Worm (Caenorhabditis elegans): Measurements from ENCODE around the gene R04A9.3.

Gene R04A9.3

DNA sequence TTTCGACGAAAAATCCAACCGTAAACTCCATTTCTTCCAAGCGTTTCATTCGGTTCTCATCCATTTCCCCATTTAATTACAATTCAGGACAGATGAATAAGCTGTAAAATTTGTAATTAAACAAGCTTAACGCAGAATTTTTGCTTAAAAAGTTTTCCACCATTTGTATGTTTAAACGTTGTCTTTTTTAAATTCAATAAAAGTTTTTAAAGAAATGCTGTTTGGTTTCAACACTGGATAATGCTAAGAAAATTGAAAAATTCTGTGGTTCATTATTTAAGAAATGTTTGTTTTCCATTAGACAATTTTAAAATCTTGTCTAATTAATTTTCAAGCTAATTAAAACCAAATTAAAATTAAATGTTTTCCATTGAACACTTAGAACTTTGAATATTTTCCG lies at the start of gene R04A9.3:
Gene R04A9.3, minus strand, starts transcription at position 101 of the 400 bp plus-strand sequence.
- TF ChIP-seq T23F11.4 (GFP tag; optimal IDR thresholded peaks at IDR 0.05) (no peak), ama-1 (optimal IDR thresholded peaks at IDR 0.05) (no peak), hlh-15 (tag; optimal IDR thresholded peaks at IDR 0.05) (no peak), tbx-7 (tag; optimal IDR thresholded peaks at IDR 0.05) (no peak), ceh-22 (tag; optimal IDR thresholded peaks at IDR 0.05) (no peak), elt-2 (tag; optimal IDR thresholded peaks at IDR 0.05) (no peak), hlh-6 (tag; optimal IDR thresholded peaks at IDR 0.05) (no peak), ztf-16 (tag; optimal IDR thresholded peaks at IDR 0.05) (no peak), sox-4 (tag; optimal IDR thresholded peaks at IDR 0.05) (no peak), ceh-18 (tag; optimal IDR thresholded peaks at IDR 0.05) (no peak)

DNA sequence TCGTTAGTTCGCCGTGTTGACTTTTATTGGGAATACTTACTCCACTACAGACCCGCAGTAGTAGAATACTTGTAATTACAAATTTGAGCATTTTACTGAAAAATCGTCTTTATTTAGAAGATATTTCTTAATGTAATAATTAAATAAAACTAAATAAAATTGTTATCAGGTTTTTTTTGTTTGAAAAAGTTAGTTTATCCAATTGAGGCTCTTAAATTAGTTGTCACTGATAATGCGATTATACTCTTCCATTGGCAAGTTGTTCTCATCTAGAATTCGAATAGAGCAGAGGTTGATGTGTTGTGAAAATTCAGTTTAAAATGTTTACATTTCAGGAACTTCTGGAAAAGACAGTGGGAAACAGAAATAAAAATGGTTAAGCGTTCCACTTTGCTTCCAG lies 45.1 kb upstream of the R04A9.3 start, which contains the start of gene ZK1193.2:
Gene ZK1193.2, minus strand, starts transcription at position 101 of the 400 bp plus-strand sequence.
- TF ChIP-seq mec-3 (tag; optimal IDR thresholded peaks at IDR 0.05; ENCODE audit: borderline replicate concordance) (no peak), T23F11.4 (GFP tag; optimal IDR thresholded peaks at IDR 0.05) (no peak), hlh-30 (tag; optimal IDR thresholded peaks at IDR 0.05; ENCODE audit: insufficient read depth) (no peak)

DNA sequence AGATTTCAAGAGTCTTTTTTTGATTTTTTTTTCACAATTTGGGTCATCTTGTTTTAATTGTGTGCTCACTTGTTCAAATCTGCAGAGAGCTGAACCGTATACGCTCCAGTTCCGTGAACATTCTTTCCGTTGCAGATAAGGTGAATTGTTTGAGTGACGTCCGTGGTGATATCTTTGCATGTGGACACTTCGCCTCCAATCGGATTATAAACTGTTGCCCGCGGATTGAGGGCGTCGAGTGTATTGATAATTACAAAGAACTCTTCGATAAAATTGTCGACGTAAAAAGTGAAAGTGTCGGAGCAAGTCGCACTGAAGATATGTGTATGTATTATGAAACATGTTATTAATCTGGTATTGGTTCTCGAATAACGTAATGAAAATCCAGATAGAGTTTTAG lies 43.4 kb upstream of the R04A9.3 start:
- TF ChIP-seq ceh-14 (tag; optimal IDR thresholded peaks at IDR 0.05) = no peak
- no peak for TF ChIP-seq pag-3 (tag; optimal IDR thresholded peaks at IDR 0.05; ENCODE audit: borderline replicate concordance)
- no peak for TF ChIP-seq ref-2 (tag; optimal IDR thresholded peaks at IDR 0.05)
- TF ChIP-seq ceh-34 (tag; optimal IDR thresholded peaks at IDR 0.05) = no peak
- no peak for TF ChIP-seq ceh-19 (GFP tag; optimal IDR thresholded peaks at IDR 0.05)
- no peak for TF ChIP-seq nhr-232 (tag; optimal IDR thresholded peaks at IDR 0.05)
- no peak for TF ChIP-seq ceh-2 (tag; optimal IDR thresholded peaks at IDR 0.05)
- no peak for TF ChIP-seq pat-9 (tag; optimal IDR thresholded peaks at IDR 0.05)
- no peak for TF ChIP-seq hlh-15 (tag; optimal IDR thresholded peaks at IDR 0.05)

DNA sequence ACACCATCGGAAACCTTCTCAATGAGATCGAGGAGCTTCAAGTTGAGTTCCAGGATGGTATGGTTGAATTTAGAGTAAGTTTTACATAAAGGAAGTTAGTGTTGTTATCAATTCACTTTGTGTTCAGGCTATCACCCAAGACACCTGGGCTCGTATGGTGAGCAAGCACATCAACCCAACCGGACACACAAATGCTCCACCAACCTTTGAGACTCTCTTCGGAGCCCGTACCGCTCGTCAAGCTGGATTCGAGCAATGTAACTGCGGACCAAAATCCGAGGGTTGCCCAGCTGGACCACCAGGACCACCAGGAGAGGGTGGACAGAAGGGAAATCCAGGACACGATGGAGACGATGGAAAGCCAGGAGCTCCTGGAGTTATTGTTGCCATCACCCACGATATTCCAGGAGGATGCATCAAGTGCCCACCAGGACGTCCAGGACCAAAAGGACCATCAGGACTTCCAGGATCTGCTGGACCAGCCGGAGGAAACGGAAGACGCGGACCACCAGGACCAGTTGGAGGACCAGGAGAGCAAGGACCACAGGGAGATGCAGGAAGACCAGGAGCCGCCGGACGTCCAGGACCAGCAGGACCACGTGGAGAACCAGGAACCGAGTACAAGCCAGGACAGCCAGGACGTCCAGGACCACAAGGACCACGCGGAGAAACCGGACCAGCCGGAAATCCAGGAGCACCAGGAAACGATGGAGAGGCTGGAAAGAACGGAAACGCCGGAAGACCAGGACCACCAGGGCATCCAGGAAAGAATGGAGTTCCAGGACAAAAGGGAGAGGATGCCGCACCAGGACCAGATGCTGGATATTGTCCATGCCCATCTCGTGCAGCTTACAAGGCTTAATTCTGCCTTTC lies 41.6 kb upstream of the R04A9.3 start:
- TF ChIP-seq nhr-232 (tag; optimal IDR thresholded peaks at IDR 0.05) (no peak), pax-1 (tag; optimal IDR thresholded peaks at IDR 0.05) (no peak), Y22D7AL.16 (tag; optimal IDR thresholded peaks at IDR 0.05) (no peak), C08G9.2 (tag; optimal IDR thresholded peaks at IDR 0.05) (peak; percentile 15), madf-2 (tag; optimal IDR thresholded peaks at IDR 0.05) (no peak), hlh-6 (tag; optimal IDR thresholded peaks at IDR 0.05) (peak; percentile 5), pros-1 (tag; optimal IDR thresholded peaks at IDR 0.05) (no peak), unc-3 (GFP tag; conservative IDR thresholded peaks at IDR 0.05) (no peak), unc-3 (tag; optimal IDR thresholded peaks at IDR 0.05) (no peak), dve-1 (tag; optimal IDR thresholded peaks at IDR 0.05) (no peak), ahr-1 (tag; optimal IDR thresholded peaks at IDR 0.05) (no peak), lin-11 (tag; optimal IDR thresholded peaks at IDR 0.05) (no peak)

DNA sequence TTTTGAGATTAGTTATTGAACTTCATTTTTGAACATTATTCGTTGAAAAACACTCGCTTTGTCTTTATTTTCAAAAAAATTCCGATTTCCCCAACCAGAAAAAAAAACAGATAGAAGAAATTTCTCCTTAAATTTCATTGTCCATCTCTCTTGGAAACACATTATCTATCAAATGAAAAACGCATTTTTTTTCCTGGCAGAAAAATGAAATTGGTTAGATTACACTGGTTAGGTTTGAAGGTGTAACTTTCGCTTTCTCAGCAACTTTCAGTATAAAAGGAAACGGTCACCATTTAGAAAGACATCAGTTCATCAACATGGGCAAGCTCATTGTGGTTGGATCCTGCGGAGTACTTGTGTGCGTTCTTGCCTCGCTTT lies 41.0 kb upstream of the R04A9.3 start, which contains the start of gene col-19:
Gene col-19, plus strand, starts transcription at position 301 of the 378 bp plus-strand sequence.
- TF ChIP-seq ceh-14 (tag; optimal IDR thresholded peaks at IDR 0.05) = no peak
- no peak for TF ChIP-seq eyg-1 (tag; optimal IDR thresholded peaks at IDR 0.05)
- TF ChIP-seq unc-55 (GFP tag; optimal IDR thresholded peaks at IDR 0.05) = no peak

Measured in whole organism, late embryonic.